Worm (Caenorhabditis elegans) whole organism, young adult: ENCODE results near the gene lem-4.
A peak's percentile ranks its signal among the peaks of the same experiment; 100 is the strongest.

Source experiments
- B0019.2 ChIP-seq: fragments of 200-800 bp; sonication (Bioruptor generic); conservative IDR thresholded peaks from 2 replicates; pipeline ENCODE4 v1.3.6; 2022; ENCODE audit warnings: missing genetic modification reagents, missing genetic modification characterization, missing compliant biosample characterization
- C06A6.2 ChIP-seq: fragments of 200-800 bp; sonication (Bioruptor generic); conservative IDR thresholded peaks from 2 replicates; pipeline ENCODE4 v1.3.6; 2022; ENCODE audit warnings: missing genetic modification characterization, missing compliant biosample characterization
- D2030.7 ChIP-seq: fragments of 200-800 bp; sonication (Bioruptor generic); IDR thresholded peaks from 2 replicates; pipeline ENCODE4 v1.3.6; 2022; ENCODE audit warnings: missing genetic modification reagents, missing genetic modification characterization, missing compliant biosample characterization
- F23B12.7 ChIP-seq: sonication (generic microtip); optimal IDR thresholded peaks from 2 replicates; lab custom pipeline; 2017; ENCODE audit warnings: missing genetic modification characterization, mild to moderate bottlenecking, missing compliant biosample characterization, antibody characterized with exemption, moderate library complexity; ENCODE audit not compliant: insufficient read depth
- F33H1.4 ChIP-seq: fragments of 200-800 bp; sonication (Bioruptor generic); IDR thresholded peaks from 2 replicates; pipeline ENCODE4 v1.3.6; 2022; ENCODE audit warnings: missing genetic modification reagents, missing genetic modification characterization, missing compliant biosample characterization
- F49E8.2 ChIP-seq: sonication (generic microtip); optimal IDR thresholded peaks from 3 replicates; lab custom pipeline; 2017; ENCODE audit warnings: missing genetic modification characterization, mild to moderate bottlenecking, missing compliant biosample characterization, antibody characterized with exemption, moderate library complexity; ENCODE audit not compliant: insufficient read depth
- F57C9.4 ChIP-seq: sonication (generic microtip); optimal IDR thresholded peaks from 2 replicates; lab custom pipeline; 2017; ENCODE audit warnings: mild to moderate bottlenecking, missing genetic modification characterization, missing compliant biosample characterization
- T26A5.8 ChIP-seq: sonication (generic microtip); optimal IDR thresholded peaks from 2 replicates; lab custom pipeline; 2016; ENCODE audit warnings: missing genetic modification characterization, missing compliant biosample characterization
- Y53F4B.3 ChIP-seq: fragments of 200-800 bp; sonication (Bioruptor generic); IDR thresholded peaks from 2 replicates; pipeline ENCODE4 v1.3.6; 2022; ENCODE audit warnings: missing genetic modification reagents, missing genetic modification characterization, missing compliant biosample characterization
- Y53G8AR.9 ChIP-seq: fragments of 200-800 bp; sonication (Bioruptor generic); conservative IDR thresholded peaks from 2 replicates; pipeline ENCODE4 v1.3.6; 2022; ENCODE audit warnings: missing genetic modification reagents, missing genetic modification characterization, missing compliant biosample characterization
- Y67H2A.10 ChIP-seq: fragments of 200-800 bp; sonication (Bioruptor generic); conservative IDR thresholded peaks from 2 replicates; pipeline ENCODE4 v1.3.6; 2022; ENCODE audit warnings: missing genetic modification reagents, missing genetic modification characterization, missing compliant biosample characterization
- ZK185.1 ChIP-seq: sonication (generic microtip); optimal IDR thresholded peaks from 2 replicates; lab custom pipeline; 2016; ENCODE audit warnings: mild to moderate bottlenecking, missing genetic modification characterization, missing compliant biosample characterization; ENCODE audit not compliant: poor library complexity, severe bottlenecking
- aptf-2 ChIP-seq: fragments of 200-800 bp; sonication (Bioruptor generic); conservative IDR thresholded peaks from 2 replicates; pipeline ENCODE4 v1.3.6; 2022; ENCODE audit warnings: missing genetic modification reagents, missing genetic modification characterization, missing compliant biosample characterization
- athp-1 ChIP-seq: sonication (generic microtip); optimal IDR thresholded peaks from 2 replicates; lab custom pipeline; 2017; ENCODE audit warnings: mild to moderate bottlenecking, missing genetic modification characterization, missing compliant biosample characterization
- attf-3 ChIP-seq: fragments of 200-800 bp; sonication (Bioruptor generic); conservative IDR thresholded peaks from 2 replicates; pipeline ENCODE4 v1.3.6; 2022; ENCODE audit warnings: missing genetic modification reagents, missing genetic modification characterization, missing compliant biosample characterization
- attf-5 ChIP-seq: fragments of 200-800 bp; sonication (Bioruptor generic); optimal IDR thresholded peaks from 2 replicates; lab custom pipeline; 2018; ENCODE audit warnings: mild to moderate bottlenecking, missing genetic modification characterization, missing compliant biosample characterization
- cebp-1 ChIP-seq, 2 experiments: fragments of 200-800 bp in 1 of 2; sonication (Bioruptor generic) in 1 of 2; sonication (generic microtip) in 1 of 2; IDR thresholded peaks in 1 of 2; optimal IDR thresholded peaks in 1 of 2; 2 replicates each; pipeline versions ENCODE4 v1.3.6 to Lab custom; 2017 to 2022; ENCODE audit warnings: missing compliant biosample characterization in 2 of 2, missing genetic modification characterization in 2 of 2, mild to moderate bottlenecking in 1 of 2, missing genetic modification reagents in 1 of 2, moderate library complexity in 1 of 2
- ceh-100 ChIP-seq: fragments of 200-800 bp; sonication (Bioruptor generic); IDR thresholded peaks from 2 replicates; pipeline ENCODE4 v1.3.6; 2022; ENCODE audit warnings: missing genetic modification reagents, missing genetic modification characterization, missing compliant biosample characterization
- ceh-58 ChIP-seq: fragments of 200-800 bp; sonication (Bioruptor generic); IDR thresholded peaks from 2 replicates; pipeline ENCODE4 v1.3.6; 2022; ENCODE audit warnings: missing genetic modification characterization, missing compliant biosample characterization
- ceh-91 ChIP-seq: fragments of 200-800 bp; sonication (Bioruptor generic); IDR thresholded peaks from 2 replicates; pipeline ENCODE4 v1.3.6; 2022; ENCODE audit warnings: missing genetic modification reagents, missing genetic modification characterization, missing compliant biosample characterization
- dpl-1 ChIP-seq: fragments of 150-350 bp; optimal IDR thresholded peaks from 2 replicates; lab custom pipeline; 2014; ENCODE audit warnings: missing biosample characterization, missing genetic modification reagents, missing genetic modification characterization
- efl-1 ChIP-seq: fragments of 150-350 bp; optimal IDR thresholded peaks from 2 replicates; lab custom pipeline; 2014; ENCODE audit warnings: missing biosample characterization, missing genetic modification reagents, missing genetic modification characterization
- him-1 ChIP-seq: sonication (generic microtip); optimal IDR thresholded peaks from 2 replicates; lab custom pipeline; 2016; ENCODE audit warnings: missing genotype, missing genetic modification reagents, missing genetic modification characterization, missing compliant biosample characterization
- lag-1 ChIP-seq: fragments of 200-800 bp; sonication (Bioruptor generic); IDR thresholded peaks from 2 replicates; pipeline ENCODE4 v1.3.6; 2022; ENCODE audit warnings: missing genetic modification reagents, missing genetic modification characterization, missing compliant biosample characterization
- lin-35 ChIP-seq, 3 experiments: fragments of 150-350 bp in 2 of 3; sonication (generic microtip) in 1 of 3; optimal IDR thresholded peaks; 2 replicates each; lab custom pipeline; 2014 to 2018; ENCODE audit warnings: missing biosample characterization in 3 of 3, missing genetic modification characterization in 3 of 3, missing genetic modification reagents in 3 of 3
- lin-54 ChIP-seq: fragments of 200-800 bp; sonication (Bioruptor generic); optimal IDR thresholded peaks from 2 replicates; lab custom pipeline; 2018; ENCODE audit warnings: mild to moderate bottlenecking, missing genetic modification characterization, missing compliant biosample characterization
- lsl-1 ChIP-seq: fragments of 200-800 bp; sonication (Bioruptor generic); optimal IDR thresholded peaks from 2 replicates; lab custom pipeline; 2018; ENCODE audit warnings: mild to moderate bottlenecking, missing genetic modification characterization, moderate library complexity, missing compliant biosample characterization
- lsy-27 ChIP-seq: sonication (generic microtip); optimal IDR thresholded peaks from 2 replicates; lab custom pipeline; 2017; ENCODE audit warnings: missing genetic modification characterization, mild to moderate bottlenecking, missing compliant biosample characterization, antibody characterized with exemption, missing genotype, borderline replicate concordance; ENCODE audit not compliant: insufficient read depth
- madf-6 ChIP-seq: fragments of 200-800 bp; sonication (Bioruptor generic); IDR thresholded peaks from 2 replicates; pipeline ENCODE4 v1.3.6; 2022; ENCODE audit warnings: missing genetic modification reagents, missing genetic modification characterization, missing compliant biosample characterization
- madf-8 ChIP-seq: fragments of 200-800 bp; sonication (Bioruptor generic); conservative IDR thresholded peaks from 2 replicates; pipeline ENCODE4 v1.3.6; 2022; ENCODE audit warnings: missing genetic modification reagents, missing genetic modification characterization, missing compliant biosample characterization
- mcd-1 ChIP-seq: fragments of 200-800 bp; sonication (Bioruptor generic); IDR thresholded peaks from 2 replicates; pipeline ENCODE4 v1.3.6; 2022; ENCODE audit warnings: missing genetic modification reagents, missing genetic modification characterization, missing compliant biosample characterization
- mel-28 ChIP-seq: sonication (generic microtip); optimal IDR thresholded peaks from 2 replicates; lab custom pipeline; 2016; ENCODE audit warnings: borderline replicate concordance, mild to moderate bottlenecking, missing genetic modification characterization, missing compliant biosample characterization
- nfya-2 ChIP-seq: fragments of 200-800 bp; sonication (Bioruptor generic); IDR thresholded peaks from 2 replicates; pipeline ENCODE4 v1.3.6; 2022; ENCODE audit warnings: missing genetic modification reagents, missing genetic modification characterization, missing compliant biosample characterization
- pbrm-1 ChIP-seq: fragments of 200-800 bp; sonication (Bioruptor generic); IDR thresholded peaks from 2 replicates; pipeline ENCODE4 v1.3.6; 2022; ENCODE audit warnings: missing genetic modification reagents, missing genetic modification characterization, missing compliant biosample characterization
- rcor-1 ChIP-seq: fragments of 200-800 bp; sonication (Bioruptor generic); IDR thresholded peaks from 2 replicates; pipeline ENCODE4 v1.3.6; 2022; ENCODE audit warnings: missing genetic modification reagents, missing genetic modification characterization, missing compliant biosample characterization
- rec-8 ChIP-seq, 2 experiments: sonication (generic microtip); optimal IDR thresholded peaks; 2 replicates each; lab custom pipeline; 2016; ENCODE audit warnings: mild to moderate bottlenecking in 2 of 2, missing genetic modification characterization in 2 of 2, missing genetic modification reagents in 2 of 2, missing genotype in 2 of 2, missing biosample characterization in 1 of 2, missing compliant biosample characterization in 1 of 2, moderate library complexity in 1 of 2
- sea-2 ChIP-seq: fragments of 200-800 bp; sonication (Bioruptor generic); IDR thresholded peaks from 2 replicates; pipeline ENCODE4 v1.3.6; 2022; ENCODE audit warnings: missing genetic modification characterization, missing compliant biosample characterization
- snpc-1.3 ChIP-seq: sonication (generic microtip); optimal IDR thresholded peaks from 2 replicates; lab custom pipeline; 2017; ENCODE audit warnings: missing genetic modification characterization, mild to moderate bottlenecking, missing compliant biosample characterization, antibody characterized with exemption, moderate library complexity, missing genotype, missing genetic modification reagents; ENCODE audit not compliant: insufficient read depth
- snpc-4 ChIP-seq, 5 experiments: fragments of 150-350 bp in 1 of 5; sonication (generic microtip) in 4 of 5; optimal IDR thresholded peaks; 2 replicates each; lab custom pipeline; 2014 to 2018; ENCODE audit warnings: missing genetic modification characterization in 5 of 5, missing biosample characterization in 3 of 5, antibody characterized with exemption in 2 of 5, mild to moderate bottlenecking in 2 of 5, missing compliant biosample characterization in 2 of 5, missing genotype in 2 of 5, moderate library complexity in 2 of 5, missing genetic modification reagents in 1 of 5
- tbp1 ChIP-seq: fragments of 200-800 bp; sonication (Bioruptor generic); optimal IDR thresholded peaks from 2 replicates; lab custom pipeline; 2018; ENCODE audit warnings: mild to moderate bottlenecking, missing genetic modification characterization, missing compliant biosample characterization
- unc-130 ChIP-seq: sonication (generic microtip); optimal IDR thresholded peaks from 2 replicates; lab custom pipeline; 2016; ENCODE audit warnings: missing genetic modification reagents, missing genetic modification characterization, missing compliant biosample characterization
- unc-62 ChIP-seq: fragments of 150-350 bp; optimal IDR thresholded peaks from 2 replicates; lab custom pipeline; 2014; ENCODE audit warnings: missing biosample characterization, missing genetic modification reagents, missing genetic modification characterization
- ztf-28 ChIP-seq: fragments of 200-800 bp; sonication (Bioruptor generic); IDR thresholded peaks from 2 replicates; pipeline ENCODE4 v1.3.6; 2022; ENCODE audit warnings: missing genetic modification reagents, missing genetic modification characterization, missing compliant biosample characterization

Gene lem-4

ce11 chrIV:874677-875076 lies 20.1 kb upstream of the lem-4 start, which contains the start of gene Y55F3BR.1:
Y55F3BR.1 (plus strand) TSS chrIV:874791.
- TF ChIP-seq lsl-1 (GFP tag; lab: Kevin White, UChicago) (peak; percentile 60), Y67H2A.10 (GFP tag; lab: Robert Waterston, UW) (no peak), F33H1.4 (GFP tag; lab: Robert Waterston, UW) (peak; percentile 65), sea-2 (no peak), dpl-1 (GFP tag; lab: Kevin White, UChicago) (peak; percentile 81), snpc-4 (GFP tag; optimal IDR thresholded peaks at IDR 0.05; lab: Kevin White, UChicago) (no peak), snpc-4 (tag; optimal IDR thresholded peaks at IDR 0.05; lab: Kevin White, UChicago) (peak in 2 of 4 experiments; percentile 64 to 65), lin-35 (GFP tag; optimal IDR thresholded peaks at IDR 0.05; lab: Kevin White, UChicago) (peak; percentile 27 to 92 (median 81)), F23B12.7 (tag; lab: Kevin White, UChicago) (peak; percentile 9), D2030.7 (GFP tag; lab: Robert Waterston, UW) (peak; percentile 32; the same call in 1 of the 2 replicates), aptf-2 (no peak), attf-3 (GFP tag; lab: Robert Waterston, UW) (peak; percentile 39; the same call in 1 of the 2 replicates), ceh-58 (no peak), ceh-91 (GFP tag; lab: Robert Waterston, UW) (no peak), efl-1 (GFP tag; lab: Kevin White, UChicago) (peak; percentile 90), attf-5 (GFP tag; lab: Kevin White, UChicago) (peak; percentile 8), madf-6 (peak; percentile 27; the same call in 1 of the 2 replicates), him-1 (tag; lab: Kevin White, UChicago) (no peak), F57C9.4 (tag; lab: Kevin White, UChicago) (no peak), lin-54 (GFP tag; lab: Kevin White, UChicago) (peak; percentile 99), rec-8 (tag; optimal IDR thresholded peaks at IDR 0.05; lab: Kevin White, UChicago) (no peak), C06A6.2 (GFP tag; lab: Robert Waterston, UW) (no peak), cebp-1 (GFP tag; IDR thresholded peaks at IDR 0.05; lab: Robert Waterston, UW) (no peak), cebp-1 (tag; optimal IDR thresholded peaks at IDR 0.05; lab: Kevin White, UChicago) (peak; percentile 6), tbp1 (GFP tag; lab: Kevin White, UChicago) (peak; percentile 34), F49E8.2 (tag; lab: Kevin White, UChicago) (no peak), mcd-1 (GFP tag; lab: Robert Waterston, UW) (peak; percentile 95), pbrm-1 (GFP tag; lab: Robert Waterston, UW) (0 out of 2 replicates have a peak, but pooled peaks have one; percentile 35)

- TF ChIP-seq mel-28 (no peak), B0019.2 (GFP tag; lab: Robert Waterston, UW) (no peak), lsy-27 (no peak), rcor-1 (GFP tag; lab: Robert Waterston, UW) (no peak), F33H1.4 (GFP tag; lab: Robert Waterston, UW) (peak; percentile 42), T26A5.8 (tag; lab: Kevin White, UChicago) (no peak), Y53G8AR.9 (GFP tag; lab: Robert Waterston, UW) (no peak), lag-1 (GFP tag; lab: Robert Waterston, UW) (no peak), athp-1 (no peak), ceh-100 (GFP tag; lab: Robert Waterston, UW) (no peak), snpc-4 (GFP tag; optimal IDR thresholded peaks at IDR 0.05; lab: Kevin White, UChicago) (no peak), snpc-4 (tag; optimal IDR thresholded peaks at IDR 0.05; lab: Kevin White, UChicago) (peak in 1 of 4 experiments; percentile 37), unc-62 (GFP tag; lab: Kevin White, UChicago) (no peak), Y53F4B.3 (GFP tag; lab: Robert Waterston, UW) (no peak), unc-130 (no peak), ceh-91 (GFP tag; lab: Robert Waterston, UW) (no peak), F23B12.7 (tag; lab: Kevin White, UChicago) (no peak), snpc-1.3 (tag; lab: Kevin White, UChicago) (no peak), pbrm-1 (GFP tag; lab: Robert Waterston, UW) (no peak), nfya-2 (GFP tag; lab: Robert Waterston, UW) (no peak), madf-8 (no peak), ztf-28 (GFP tag; lab: Robert Waterston, UW) (no peak), ZK185.1 (tag; lab: Kevin White, UChicago) (no peak), madf-6 (0 out of 2 replicates have a peak, but pooled peaks have one; percentile 11)
Measured at ce11 chrIV:873174-873788, 18.7 kb upstream of the lem-4 start.
